Fruit fly (Drosophila melanogaster) whole organism, embryonic: ENCODE data around the gene CG5390.
A peak's percentile ranks its signal among the peaks of the same experiment; 100 is the strongest.

Source experiments
- Adf1 ChIP-seq: fragments of 200-800 bp; sonication (Bioruptor generic); IDR thresholded peaks from 2 replicates; pipeline ENCODE4 v1.3.6; 2022; ENCODE audit warnings: missing biosample characterization, missing genetic modification characterization
- CG10267 ChIP-seq: fragments of 200-800 bp; sonication (Bioruptor generic); optimal IDR thresholded peaks from 2 replicates; lab custom pipeline; 2018; ENCODE audit warnings: missing biosample characterization, mild to moderate bottlenecking, missing genetic modification characterization, moderate library complexity
- CG10959 ChIP-seq: fragments of 200-800 bp; sonication (Bioruptor generic); IDR thresholded peaks from 2 replicates; pipeline ENCODE4 v1.3.6; 2022; ENCODE audit warnings: missing biosample characterization, missing genetic modification characterization
- CG10979 ChIP-seq: fragments of 200-800 bp; sonication (Bioruptor generic); optimal IDR thresholded peaks from 2 replicates; lab custom pipeline; 2018; ENCODE audit warnings: missing biosample characterization, mild to moderate bottlenecking, missing genetic modification characterization, moderate library complexity
- CG11723 ChIP-seq: fragments of 200-800 bp; sonication (Bioruptor generic); optimal IDR thresholded peaks from 2 replicates; lab custom pipeline; 2017; ENCODE audit warnings: missing biosample characterization, mild to moderate bottlenecking, missing genetic modification characterization
- CG12104 ChIP-seq: fragments of 200-800 bp; sonication (Bioruptor generic); optimal IDR thresholded peaks from 3 replicates; lab custom pipeline; 2016; ENCODE audit warnings: missing biosample characterization, missing genetic modification characterization
- CG12236 ChIP-seq: fragments of 200-800 bp; sonication (Bioruptor generic); optimal IDR thresholded peaks from 2 replicates; lab custom pipeline; 2016; ENCODE audit warnings: missing biosample characterization, missing genetic modification characterization
- CG12299 ChIP-seq: fragments of 200-800 bp; sonication (Bioruptor generic); optimal IDR thresholded peaks from 2 replicates; lab custom pipeline; 2018; ENCODE audit warnings: missing biosample characterization, mild to moderate bottlenecking, missing genetic modification characterization
- CG12391 ChIP-seq: fragments of 200-800 bp; sonication (Bioruptor generic); optimal IDR thresholded peaks from 3 replicates; lab custom pipeline; 2018; ENCODE audit warnings: missing biosample characterization, mild to moderate bottlenecking, missing genetic modification characterization, moderate library complexity
- CG13296 ChIP-seq: fragments of 200-800 bp; sonication (Bioruptor generic); optimal IDR thresholded peaks from 3 replicates; lab custom pipeline; 2018; ENCODE audit warnings: missing biosample characterization, mild to moderate bottlenecking, missing genetic modification characterization
- CG13624 ChIP-seq: fragments of 200-800 bp; sonication (Bioruptor generic); optimal IDR thresholded peaks from 2 replicates; lab custom pipeline; 2016; ENCODE audit warnings: missing biosample characterization, missing genetic modification characterization
- CG15514 ChIP-seq: fragments of 200-800 bp; sonication (Bioruptor generic); optimal IDR thresholded peaks from 3 replicates; lab custom pipeline; 2017; ENCODE audit warnings: missing biosample characterization, missing genetic modification characterization, mild to moderate bottlenecking, moderate library complexity, missing genetic modification reagents
- CG2120 ChIP-seq: fragments of 200-800 bp; sonication (Bioruptor generic); optimal IDR thresholded peaks from 3 replicates; lab custom pipeline; 2016; ENCODE audit warnings: missing biosample characterization, missing genetic modification characterization
- CG2712 ChIP-seq: fragments of 200-800 bp; optimal IDR thresholded peaks from 3 replicates; lab custom pipeline; 2019; ENCODE audit warnings: missing biosample characterization, mild to moderate bottlenecking, missing genetic modification characterization, moderate library complexity
- CG2875 ChIP-seq: fragments of 200-800 bp; sonication (Bioruptor generic); optimal IDR thresholded peaks from 2 replicates; lab custom pipeline; 2017; ENCODE audit warnings: missing biosample characterization, mild to moderate bottlenecking, missing genetic modification characterization, missing genetic modification reagents
- CG31441 ChIP-seq: fragments of 200-800 bp; sonication (Bioruptor generic); IDR thresholded peaks from 2 replicates; pipeline ENCODE4 v1.3.6; 2022; ENCODE audit warnings: missing biosample characterization, missing genetic modification characterization
- CG32772 ChIP-seq: fragments of 200-800 bp; sonication (Bioruptor generic); IDR thresholded peaks from 2 replicates; pipeline ENCODE4 v1.3.6; 2022; ENCODE audit warnings: missing biosample characterization, missing genetic modification characterization
- CG33213 ChIP-seq: fragments of 200-800 bp; sonication (Bioruptor generic); optimal IDR thresholded peaks from 3 replicates; lab custom pipeline; 2016; ENCODE audit warnings: missing biosample characterization, missing genetic modification characterization
- CG33557 ChIP-seq: fragments of 200-800 bp; sonication (Bioruptor generic); optimal IDR thresholded peaks from 2 replicates; lab custom pipeline; 2019; ENCODE audit warnings: missing biosample characterization, mild to moderate bottlenecking, missing genetic modification characterization, moderate library complexity
- CG34422 ChIP-seq: fragments of 200-800 bp; sonication (Bioruptor generic); IDR thresholded peaks from 3 replicates; pipeline ENCODE4 v1.3.6; 2022; ENCODE audit warnings: missing biosample characterization, missing genetic modification characterization
- CG4424 ChIP-seq: fragments of 200-800 bp; sonication (Bioruptor generic); optimal IDR thresholded peaks from 3 replicates; lab custom pipeline; 2016; ENCODE audit warnings: missing biosample characterization, missing genetic modification characterization
- CG5245 ChIP-seq: fragments of 200-800 bp; sonication (Bioruptor generic); optimal IDR thresholded peaks from 3 replicates; lab custom pipeline; 2016; ENCODE audit warnings: missing biosample characterization, missing genetic modification characterization
- CG6175 ChIP-seq: fragments of 200-800 bp; sonication (Bioruptor generic); IDR thresholded peaks from 3 replicates; pipeline ENCODE4 v1.3.6; 2022; ENCODE audit warnings: missing biosample characterization, missing genetic modification characterization
- CG6272 ChIP-seq: fragments of 200-800 bp; sonication (Bioruptor generic); IDR thresholded peaks from 2 replicates; pipeline ENCODE4 v1.3.6; 2022; ENCODE audit warnings: missing biosample characterization, missing genetic modification characterization
- CG7271 ChIP-seq: fragments of 200-800 bp; sonication (Bioruptor generic); optimal IDR thresholded peaks from 2 replicates; lab custom pipeline; 2018; ENCODE audit warnings: missing biosample characterization, mild to moderate bottlenecking, missing genetic modification characterization, moderate library complexity
- CG7556 ChIP-seq: fragments of 200-800 bp; sonication (Bioruptor generic); optimal IDR thresholded peaks from 2 replicates; lab custom pipeline; 2017; ENCODE audit warnings: missing biosample characterization, mild to moderate bottlenecking, missing genetic modification characterization
- CG9817 ChIP-seq: fragments of 200-800 bp; sonication (Bioruptor generic); optimal IDR thresholded peaks from 2 replicates; lab custom pipeline; 2018; ENCODE audit warnings: missing biosample characterization, mild to moderate bottlenecking, missing genetic modification characterization, moderate library complexity
- D ChIP-seq, 2 experiments: fragments of 200-800 bp in 1 of 2; fragments of >200 bp in 1 of 2; sonication (Bioruptor generic) in 1 of 2; optimal IDR thresholded peaks; 2 replicates in 1 of 2; 3 replicates in 1 of 2; lab custom pipeline; 2017; ENCODE audit warnings: mild to moderate bottlenecking in 1 of 2, missing biosample characterization in 1 of 2, missing genetic modification characterization in 1 of 2, missing genetic modification reagents in 1 of 2
- Ets65A ChIP-seq: fragments of 200-800 bp; sonication (Bioruptor generic); peaks from one replicate; lab custom pipeline; 2016; ENCODE audit warnings: missing biosample characterization, missing genetic modification characterization
- Lhr ChIP-seq: fragments of 200-800 bp; sonication (Bioruptor generic); optimal IDR thresholded peaks from 3 replicates; lab custom pipeline; 2017; ENCODE audit warnings: mild to moderate bottlenecking, missing biosample characterization, missing genetic modification reagents, missing genetic modification characterization
- MESR4 ChIP-seq: fragments of 200-800 bp; sonication (Bioruptor generic); optimal IDR thresholded peaks from 2 replicates; lab custom pipeline; 2018; ENCODE audit warnings: missing biosample characterization, mild to moderate bottlenecking, missing genetic modification characterization, moderate library complexity
- MTF-1 ChIP-seq: fragments of 200-800 bp; sonication (Bioruptor generic); optimal IDR thresholded peaks from 2 replicates; lab custom pipeline; 2018; ENCODE audit warnings: missing biosample characterization, mild to moderate bottlenecking, missing genetic modification characterization, borderline replicate concordance
- Nf-YB ChIP-seq: fragments of 200-800 bp; sonication (Bioruptor generic); optimal IDR thresholded peaks from 3 replicates; lab custom pipeline; 2019; ENCODE audit warnings: missing biosample characterization, mild to moderate bottlenecking, missing genetic modification characterization, moderate library complexity
- Side ChIP-seq: fragments of 200-800 bp; sonication (Bioruptor generic); optimal IDR thresholded peaks from 2 replicates; lab custom pipeline; 2016; ENCODE audit warnings: missing biosample characterization, missing genetic modification characterization
- Six4 ChIP-seq: fragments of 200-800 bp; sonication (Bioruptor generic); optimal IDR thresholded peaks from 2 replicates; lab custom pipeline; 2016; ENCODE audit warnings: missing biosample characterization, missing genetic modification characterization
- Tbp ChIP-seq: fragments of >200 bp; optimal IDR thresholded peaks from 2 replicates; lab custom pipeline; 2018; ENCODE audit warnings: missing biosample characterization, missing genetic modification characterization
- YL-1 ChIP-seq: fragments of 200-800 bp; sonication (Bioruptor generic); optimal IDR thresholded peaks from 3 replicates; lab custom pipeline; 2017; ENCODE audit warnings: missing biosample characterization, mild to moderate bottlenecking, missing genetic modification characterization
- ara ChIP-seq: fragments of 200-800 bp; sonication (Bioruptor generic); IDR thresholded peaks from 2 replicates; pipeline ENCODE4 v1.3.6; 2022; ENCODE audit warnings: missing biosample characterization, missing genetic modification characterization
- croc ChIP-seq: fragments of 200-800 bp; sonication (Bioruptor generic); conservative IDR thresholded peaks from 3 replicates; pipeline ENCODE4 v1.3.6; 2022; ENCODE audit warnings: missing biosample characterization, missing genetic modification characterization
- dysf ChIP-seq: fragments of 200-800 bp; sonication (Bioruptor generic); IDR thresholded peaks from 3 replicates; pipeline ENCODE4 v1.3.6; 2022; ENCODE audit warnings: missing biosample characterization, missing genetic modification characterization
- eyg ChIP-seq: fragments of 200-800 bp; sonication (Bioruptor generic); optimal IDR thresholded peaks from 3 replicates; lab custom pipeline; 2016; ENCODE audit warnings: missing biosample characterization, missing genetic modification characterization
- inv ChIP-seq: fragments of 200-800 bp; sonication (Bioruptor generic); IDR thresholded peaks from 2 replicates; pipeline ENCODE4 v1.3.6; 2022; ENCODE audit warnings: missing biosample characterization, missing genetic modification characterization; ENCODE audit not compliant: partially characterized antibody
- pan ChIP-seq, 4 experiments: fragments of >200 bp in 3 of 4; fragments of 200-800 bp in 1 of 4; sonication (Bioruptor generic) in 1 of 4; optimal IDR thresholded peaks in 3 of 4; IDR thresholded peaks in 1 of 4; 2 replicates each; pipeline versions ENCODE4 v1.3.6 to Lab custom; 2017 to 2022; ENCODE audit warnings: missing biosample characterization in 2 of 4, missing genetic modification characterization in 2 of 4, mixed read lengths in 1 of 4
- pho ChIP-seq: fragments of 200-800 bp; sonication (Bioruptor generic); optimal IDR thresholded peaks from 2 replicates; lab custom pipeline; 2016; ENCODE audit warnings: missing biosample characterization, missing genetic modification characterization
- pnt ChIP-seq: fragments of 200-800 bp; sonication (Bioruptor generic); optimal IDR thresholded peaks from 3 replicates; lab custom pipeline; 2016; ENCODE audit warnings: missing biosample characterization, missing genetic modification characterization
- sc ChIP-seq, 3 experiments: fragments of >200 bp in 2 of 3; fragments of 200-800 bp in 1 of 3; sonication (Bioruptor generic) in 1 of 3; optimal IDR thresholded peaks; 2 replicates in 2 of 3; 3 replicates in 1 of 3; lab custom pipeline; 2017; ENCODE audit warnings: mild to moderate bottlenecking in 1 of 3, missing biosample characterization in 1 of 3, missing genetic modification characterization in 1 of 3, missing genetic modification reagents in 1 of 3
- scrt ChIP-seq: fragments of 200-800 bp; sonication (Bioruptor generic); optimal IDR thresholded peaks from 2 replicates; lab custom pipeline; 2018; ENCODE audit warnings: missing biosample characterization, mild to moderate bottlenecking, missing genetic modification characterization, moderate library complexity
- sd ChIP-seq: fragments of 200-800 bp; sonication (Bioruptor generic); optimal IDR thresholded peaks from 3 replicates; lab custom pipeline; 2018; ENCODE audit warnings: missing biosample characterization, mild to moderate bottlenecking, missing genetic modification characterization, moderate library complexity
- sob ChIP-seq: fragments of 200-800 bp; sonication (Bioruptor generic); IDR thresholded peaks from 2 replicates; pipeline ENCODE4 v1.3.6; 2022; ENCODE audit warnings: missing biosample characterization, missing genetic modification characterization
- wdn ChIP-seq: fragments of 200-800 bp; sonication (Bioruptor generic); IDR thresholded peaks from 2 replicates; pipeline ENCODE4 v1.3.6; 2022; ENCODE audit warnings: missing biosample characterization, missing genetic modification characterization

The CG5390 gene

dm6 chr2L:10276436-10276835 is 30.0 kb downstream of the CG5390 start (continued):
- TF ChIP-seq CG12299 (tag; lab: Kevin White, UChicago) = no peak
- no peak for TF ChIP-seq MTF-1
- TF ChIP-seq CG2712 (tag; lab: Kevin White, UChicago) = peak; percentile 78
- no peak for TF ChIP-seq CG9817 (tag; lab: Kevin White, UChicago)
- peak; percentile 19 for TF ChIP-seq CG12104 (GFP tag; lab: Kevin White, UChicago)
- no peak for TF ChIP-seq D (optimal IDR thresholded peaks at IDR 0.05; lab: Kevin White, UChicago)
- peak; percentile 61 for TF ChIP-seq D (GFP tag; optimal IDR thresholded peaks at IDR 0.05; lab: Kevin White, UChicago)
- no peak for TF ChIP-seq Nf-YB (GFP tag; lab: Kevin White, UChicago)
- no peak for TF ChIP-seq Lhr (GFP tag; lab: Kevin White, UChicago)
- no peak for TF ChIP-seq MESR4 (GFP tag; lab: Kevin White, UChicago)
- no peak for TF ChIP-seq CG33213 (GFP tag; lab: Kevin White, UChicago)
- TF ChIP-seq CG5245 (GFP tag; lab: Kevin White, UChicago) = no peak
- no peak for TF ChIP-seq sc (optimal IDR thresholded peaks at IDR 0.05; lab: Kevin White, UChicago)
- no peak for TF ChIP-seq sc (GFP tag; optimal IDR thresholded peaks at IDR 0.05; lab: Kevin White, UChicago)
- no peak for TF ChIP-seq pan (optimal IDR thresholded peaks at IDR 0.05; lab: Kevin White, UChicago)
- no peak for TF ChIP-seq pan (GFP tag; optimal IDR thresholded peaks at IDR 0.05 in 1 of 2, IDR thresholded peaks at IDR 0.05 in 1 of 2)
- no peak for TF ChIP-seq CG4424 (GFP tag; lab: Kevin White, UChicago)
- peak; percentile 57 for TF ChIP-seq CG10267 (tag; lab: Kevin White, UChicago)
- TF ChIP-seq croc = no peak; the same call in 2 of the 3 replicates
- TF ChIP-seq Ets65A = no peak
- TF ChIP-seq YL-1 = peak; percentile 4
- 0 out of 2 replicates have a peak, but pooled peaks have one; percentile 30 for TF ChIP-seq ara (GFP tag; lab: Robert Waterston, UW)
- no peak for TF ChIP-seq Side (GFP tag; lab: Kevin White, UChicago)
- TF ChIP-seq CG13624 = no peak
- TF ChIP-seq CG6272 (GFP tag; lab: Robert Waterston, UW) = no peak
- TF ChIP-seq CG13296 (GFP tag; lab: Kevin White, UChicago) = no peak
- peak; percentile 41 for TF ChIP-seq CG7271 (tag; lab: Kevin White, UChicago)
- TF ChIP-seq CG7556 = no peak
- no peak for TF ChIP-seq inv (GFP tag; lab: Robert Waterston, UW)
- TF ChIP-seq CG12391 (tag; lab: Kevin White, UChicago) = no peak
- no peak for TF ChIP-seq pnt (GFP tag; lab: Kevin White, UChicago)
- TF ChIP-seq CG33557 = no peak
- TF ChIP-seq sd (tag; lab: Kevin White, UChicago) = no peak
- TF ChIP-seq CG15514 (GFP tag; lab: Kevin White, UChicago) = no peak
- TF ChIP-seq Adf1 (GFP tag; lab: Robert Waterston, UW) = no peak
- no peak for TF ChIP-seq dysf (GFP tag; lab: Robert Waterston, UW)
- TF ChIP-seq sob (GFP tag; lab: Robert Waterston, UW) = no peak
- TF ChIP-seq CG32772 (GFP tag; lab: Robert Waterston, UW) = no peak
- no peak for TF ChIP-seq CG12236 (GFP tag; lab: Kevin White, UChicago)
- no peak for TF ChIP-seq wdn (GFP tag; lab: Robert Waterston, UW)
- no peak for TF ChIP-seq CG34422 (GFP tag; lab: Robert Waterston, UW)
- TF ChIP-seq Six4 (GFP tag; lab: Kevin White, UChicago) = no peak
- TF ChIP-seq CG10959 (GFP tag; lab: Robert Waterston, UW) = no peak
- TF ChIP-seq CG6175 (GFP tag; lab: Robert Waterston, UW) = no peak
- no peak for TF ChIP-seq eyg (GFP tag; lab: Kevin White, UChicago)
- TF ChIP-seq pho (GFP tag; lab: Kevin White, UChicago) = no peak
- no peak for TF ChIP-seq CG11723 (GFP tag; lab: Kevin White, UChicago)
- TF ChIP-seq CG31441 (GFP tag; lab: Robert Waterston, UW) = no peak; the same call in 1 of the 2 replicates
- no peak for TF ChIP-seq Tbp
- TF ChIP-seq CG2875 (GFP tag; lab: Kevin White, UChicago) = peak; percentile 29
- TF ChIP-seq CG10979 (tag; lab: Kevin White, UChicago) = peak; percentile 66
- no peak for TF ChIP-seq scrt (GFP tag; lab: Kevin White, UChicago)
- no peak for TF ChIP-seq CG2120 (GFP tag; lab: Kevin White, UChicago)
